Fruit fly (Drosophila melanogaster): Measurements from ENCODE around the gene Npc1a.
A peak's percentile ranks its signal among the peaks of the same experiment; 100 is the strongest.

Npc1a gene

dm6 chr2L:10226724-10227407 lies 5.8 kb upstream of the Npc1a start, which contains the start of gene CG5708:
Gene CG5708, minus strand, starts transcription at chr2L:10226808.
- no peak for TF ChIP-seq Myc (optimal IDR thresholded peaks at IDR 0.05)
- no peak for TF ChIP-seq ttk (optimal IDR thresholded peaks at IDR 0.05)
- no peak for TF ChIP-seq psq (optimal IDR thresholded peaks at IDR 0.05)
- no peak for TF ChIP-seq h (optimal IDR thresholded peaks at IDR 0.05)
- no peak for TF ChIP-seq Sin3A (optimal IDR thresholded peaks at IDR 0.05)
- TF ChIP-seq insv (optimal IDR thresholded peaks at IDR 0.05): no peak

- no peak for TF ChIP-seq Sin3A (optimal IDR thresholded peaks at IDR 0.05)
- TF ChIP-seq h (optimal IDR thresholded peaks at IDR 0.05): no peak
- TF ChIP-seq insv (optimal IDR thresholded peaks at IDR 0.05): no peak
- no peak for TF ChIP-seq ttk (optimal IDR thresholded peaks at IDR 0.05)
- TF ChIP-seq Myc (optimal IDR thresholded peaks at IDR 0.05): no peak
- TF ChIP-seq psq (optimal IDR thresholded peaks at IDR 0.05): no peak
Observed at dm6 chr2L:10226213-10226723, 5.3 kb upstream of the Npc1a start.

dm6 chr2L:10222550-10223231 lies 1.7 kb upstream of the Npc1a start, which contains the start of gene Bcs1:
Gene Bcs1, plus strand, starts transcription at chr2L:10222657.
- TF ChIP-seq ttk (optimal IDR thresholded peaks at IDR 0.05) (no peak), insv (optimal IDR thresholded peaks at IDR 0.05) (no peak), psq (optimal IDR thresholded peaks at IDR 0.05) (no peak), Sin3A (optimal IDR thresholded peaks at IDR 0.05) (no peak), h (optimal IDR thresholded peaks at IDR 0.05) (no peak), Myc (optimal IDR thresholded peaks at IDR 0.05) (no peak)

dm6 chr2L:10221387-10221705 lies 330 bp upstream of the Npc1a start:
- TF ChIP-seq insv (optimal IDR thresholded peaks at IDR 0.05) (no peak), psq (optimal IDR thresholded peaks at IDR 0.05) (no peak), ttk (optimal IDR thresholded peaks at IDR 0.05) (no peak), h (optimal IDR thresholded peaks at IDR 0.05) (no peak), Myc (optimal IDR thresholded peaks at IDR 0.05) (no peak), Sin3A (optimal IDR thresholded peaks at IDR 0.05) (no peak)

- no peak for TF ChIP-seq insv (optimal IDR thresholded peaks at IDR 0.05)
- TF ChIP-seq Myc (optimal IDR thresholded peaks at IDR 0.05): no peak
- no peak for TF ChIP-seq Sin3A (optimal IDR thresholded peaks at IDR 0.05)
Observed at dm6 chr2L:10220010-10220409, 1.0 kb downstream of the Npc1a start.

- TF ChIP-seq Sin3A (optimal IDR thresholded peaks at IDR 0.05) (no peak), h (optimal IDR thresholded peaks at IDR 0.05) (no peak), ttk (optimal IDR thresholded peaks at IDR 0.05) (no peak), psq (optimal IDR thresholded peaks at IDR 0.05) (no peak), insv (optimal IDR thresholded peaks at IDR 0.05) (no peak), Myc (optimal IDR thresholded peaks at IDR 0.05) (no peak)
Observed at dm6 chr2L:10210631-10211557, 10.1 kb downstream of the Npc1a start, which contains the start of the genes CG5727 and ath. Gene CG5727, minus strand, starts transcription at chr2L:10210681. Gene ath, plus strand, starts transcription at chr2L:10211143.

dm6 chr2L:10208799-10209794 lies 11.9 kb downstream of the Npc1a start, which contains the start of gene CG5731:
Gene CG5731, minus strand, starts transcription at chr2L:10209744.
- TF ChIP-seq psq (optimal IDR thresholded peaks at IDR 0.05) (no peak), Sin3A (optimal IDR thresholded peaks at IDR 0.05) (no peak), ttk (optimal IDR thresholded peaks at IDR 0.05) (no peak)

- TF ChIP-seq insv (optimal IDR thresholded peaks at IDR 0.05) (no peak), Sin3A (optimal IDR thresholded peaks at IDR 0.05) (no peak), h (optimal IDR thresholded peaks at IDR 0.05) (no peak), ttk (optimal IDR thresholded peaks at IDR 0.05) (no peak), psq (optimal IDR thresholded peaks at IDR 0.05) (no peak), Myc (optimal IDR thresholded peaks at IDR 0.05) (no peak)
Observed at dm6 chr2L:10206633-10207162, 14.3 kb downstream of the Npc1a start, which contains the start of gene Snx17. Gene Snx17, minus strand, starts transcription at chr2L:10206961.

dm6 chr2L:10205940-10206339 lies 15.1 kb downstream of the Npc1a start:
- TF ChIP-seq h (optimal IDR thresholded peaks at IDR 0.05): no peak
- peak; percentile 87 for TF ChIP-seq ttk (optimal IDR thresholded peaks at IDR 0.05)
- no peak for TF ChIP-seq Myc (optimal IDR thresholded peaks at IDR 0.05)

- no peak for TF ChIP-seq Sin3A (optimal IDR thresholded peaks at IDR 0.05)
- no peak for TF ChIP-seq ttk (optimal IDR thresholded peaks at IDR 0.05)
- TF ChIP-seq h (optimal IDR thresholded peaks at IDR 0.05): no peak
- TF ChIP-seq insv (optimal IDR thresholded peaks at IDR 0.05): no peak
- no peak for TF ChIP-seq Myc (optimal IDR thresholded peaks at IDR 0.05)
Observed at dm6 chr2L:10203933-10204509, 17.0 kb downstream of the Npc1a start, which contains the start of gene CG34159. Gene CG34159, minus strand, starts transcription at chr2L:10204317.

Measured in Kc167 (cell line).